Fruit fly (Drosophila melanogaster) whole organism, embryonic: ENCODE data around the gene Nf1.

ENCODE experiments used
- Aef1 ChIP-seq: fragments of 200-800 bp; sonication (Bioruptor generic); IDR thresholded peaks from 3 replicates; pipeline ENCODE4 v1.3.6; 2022; ENCODE audit warnings: missing biosample characterization, missing genetic modification characterization
- Antp ChIP-seq: fragments of 200-800 bp; sonication (Bioruptor generic); optimal IDR thresholded peaks from 3 replicates; lab custom pipeline; 2016; ENCODE audit warnings: missing biosample characterization, missing genetic modification characterization
- Asciz ChIP-seq: fragments of 200-800 bp; sonication (Bioruptor generic); optimal IDR thresholded peaks from 2 replicates; lab custom pipeline; 2017; ENCODE audit warnings: missing biosample characterization, mild to moderate bottlenecking, missing genetic modification characterization, missing genetic modification reagents
- Atf3 ChIP-seq: fragments of 200-800 bp; sonication (Bioruptor generic); optimal IDR thresholded peaks from 3 replicates; lab custom pipeline; 2016; ENCODE audit warnings: missing biosample characterization, missing genetic modification characterization
- Bgb ChIP-seq: fragments of 200-800 bp; sonication (Bioruptor generic); IDR thresholded peaks from 2 replicates; pipeline ENCODE4 v1.3.6; 2022; ENCODE audit warnings: missing biosample characterization, missing genetic modification characterization; ENCODE audit not compliant: partially characterized antibody
- CG10274 ChIP-seq: fragments of 200-800 bp; sonication (Bioruptor generic); optimal IDR thresholded peaks from 3 replicates; lab custom pipeline; 2017; ENCODE audit warnings: missing biosample characterization, mild to moderate bottlenecking, missing genetic modification characterization
- CG10462 ChIP-seq: fragments of 200-800 bp; sonication (Bioruptor generic); optimal IDR thresholded peaks from 2 replicates; lab custom pipeline; 2016; ENCODE audit warnings: missing biosample characterization, missing genetic modification characterization
- CG12659 ChIP-seq: fragments of 200-800 bp; sonication (Bioruptor generic); optimal IDR thresholded peaks from 3 replicates; lab custom pipeline; 2017; ENCODE audit warnings: mild to moderate bottlenecking, missing biosample characterization, missing genetic modification reagents, missing genetic modification characterization
- CG14710 ChIP-seq: fragments of 200-800 bp; sonication (Bioruptor generic); optimal IDR thresholded peaks from 3 replicates; lab custom pipeline; 2019; ENCODE audit warnings: missing biosample characterization, mild to moderate bottlenecking, missing genetic modification characterization, moderate library complexity
- CG17328 ChIP-seq: fragments of 200-800 bp; sonication (Bioruptor generic); IDR thresholded peaks from 2 replicates; pipeline ENCODE4 v1.3.6; 2022; ENCODE audit warnings: missing biosample characterization, missing genetic modification characterization
- CG3065 ChIP-seq: fragments of 200-800 bp; sonication (Bioruptor generic); optimal IDR thresholded peaks from 2 replicates; lab custom pipeline; 2016; ENCODE audit warnings: missing biosample characterization, missing genetic modification characterization
- CG33557 ChIP-seq: fragments of 200-800 bp; sonication (Bioruptor generic); optimal IDR thresholded peaks from 2 replicates; lab custom pipeline; 2019; ENCODE audit warnings: missing biosample characterization, mild to moderate bottlenecking, missing genetic modification characterization, moderate library complexity
- CG34224 ChIP-seq: fragments of 200-800 bp; sonication (Bioruptor generic); IDR thresholded peaks from 3 replicates; pipeline ENCODE4 v1.3.6; 2022; ENCODE audit warnings: missing biosample characterization, missing genetic modification characterization; ENCODE audit not compliant: partially characterized antibody
- CG3838 ChIP-seq: fragments of 200-800 bp; sonication (Bioruptor generic); optimal IDR thresholded peaks from 3 replicates; lab custom pipeline; 2016; ENCODE audit warnings: missing biosample characterization, missing genetic modification characterization
- CG4424 ChIP-seq: fragments of 200-800 bp; sonication (Bioruptor generic); optimal IDR thresholded peaks from 3 replicates; lab custom pipeline; 2016; ENCODE audit warnings: missing biosample characterization, missing genetic modification characterization
- CG4820 ChIP-seq: fragments of 200-800 bp; sonication (Bioruptor generic); optimal IDR thresholded peaks from 3 replicates; lab custom pipeline; 2016; ENCODE audit warnings: missing biosample characterization, missing genetic modification characterization
- CG7745 ChIP-seq: fragments of 200-800 bp; sonication (Bioruptor generic); optimal IDR thresholded peaks from 2 replicates; lab custom pipeline; 2018; ENCODE audit warnings: missing biosample characterization, mild to moderate bottlenecking, missing genetic modification characterization, moderate library complexity
- CG8388 ChIP-seq: fragments of 200-800 bp; sonication (Bioruptor generic); optimal IDR thresholded peaks from 2 replicates; lab custom pipeline; 2019; ENCODE audit warnings: missing biosample characterization, mild to moderate bottlenecking, missing genetic modification characterization, moderate library complexity
- Chrac-16 ChIP-seq: fragments of 200-800 bp; sonication (Bioruptor generic); optimal IDR thresholded peaks from 3 replicates; lab custom pipeline; 2016; ENCODE audit warnings: missing biosample characterization, missing genetic modification characterization
- CkIIα-i1 ChIP-seq: fragments of 200-800 bp; sonication (Bioruptor generic); IDR thresholded peaks from 2 replicates; pipeline ENCODE4 v1.3.6; 2022; ENCODE audit warnings: missing biosample characterization, missing genetic modification characterization
- E2f2 ChIP-seq: fragments of 200-800 bp; sonication (Bioruptor generic); IDR thresholded peaks from 2 replicates; pipeline ENCODE4 v1.3.6; 2022; ENCODE audit warnings: missing biosample characterization, missing genetic modification characterization
- Fer3 ChIP-seq: fragments of 200-800 bp; sonication (Bioruptor generic); optimal IDR thresholded peaks from 2 replicates; lab custom pipeline; 2018; ENCODE audit warnings: missing biosample characterization, mild to moderate bottlenecking, missing genetic modification characterization, moderate library complexity
- HLH54F ChIP-seq: fragments of 200-800 bp; sonication (Bioruptor generic); optimal IDR thresholded peaks from 3 replicates; lab custom pipeline; 2016; ENCODE audit warnings: missing biosample characterization, missing genetic modification characterization
- MTF-1 ChIP-seq: fragments of 200-800 bp; sonication (Bioruptor generic); optimal IDR thresholded peaks from 2 replicates; lab custom pipeline; 2018; ENCODE audit warnings: missing biosample characterization, mild to moderate bottlenecking, missing genetic modification characterization, borderline replicate concordance
- Mad ChIP-seq: fragments of 200-800 bp; sonication (Bioruptor generic); optimal IDR thresholded peaks from 2 replicates; lab custom pipeline; 2016; ENCODE audit warnings: missing biosample characterization, missing genetic modification characterization
- Rfx ChIP-seq: fragments of 200-800 bp; sonication (Bioruptor generic); IDR thresholded peaks from 2 replicates; pipeline ENCODE4 v1.3.6; 2022; ENCODE audit warnings: missing biosample characterization, missing genetic modification characterization
- Xrp1 ChIP-seq: fragments of 200-800 bp; sonication (Bioruptor generic); IDR thresholded peaks from 2 replicates; pipeline ENCODE4 v1.3.6; 2022; ENCODE audit warnings: missing biosample characterization, missing genetic modification characterization
- abd-A ChIP-seq: fragments of 200-800 bp; sonication (Bioruptor generic); optimal IDR thresholded peaks from 3 replicates; lab custom pipeline; 2019; ENCODE audit warnings: missing biosample characterization, mild to moderate bottlenecking, missing genetic modification characterization, moderate library complexity
- aop ChIP-seq: fragments of 200-800 bp; sonication (Bioruptor generic); IDR thresholded peaks from 2 replicates; pipeline ENCODE4 v1.3.6; 2022; ENCODE audit warnings: missing biosample characterization, missing genetic modification characterization
- bsh ChIP-seq, 2 experiments: fragments of 200-800 bp; sonication (Bioruptor generic); optimal IDR thresholded peaks; 2 replicates each; lab custom pipeline; 2017 to 2018; ENCODE audit warnings: mild to moderate bottlenecking in 2 of 2, missing biosample characterization in 2 of 2, missing genetic modification characterization in 2 of 2, moderate library complexity in 1 of 2
- btn ChIP-seq: fragments of 200-800 bp; sonication (Bioruptor generic); optimal IDR thresholded peaks from 2 replicates; lab custom pipeline; 2016; ENCODE audit warnings: missing biosample characterization, missing genetic modification characterization
- crc ChIP-seq: fragments of 200-800 bp; sonication (Bioruptor generic); optimal IDR thresholded peaks from 2 replicates; lab custom pipeline; 2016; ENCODE audit warnings: missing biosample characterization, missing genetic modification characterization
- dmrt99B ChIP-seq: fragments of 200-800 bp; sonication (Bioruptor generic); optimal IDR thresholded peaks from 2 replicates; lab custom pipeline; 2018; ENCODE audit warnings: missing biosample characterization, mild to moderate bottlenecking, missing genetic modification characterization, moderate library complexity
- esg ChIP-seq: fragments of 200-800 bp; sonication (Bioruptor generic); conservative IDR thresholded peaks from 2 replicates; pipeline ENCODE4 v1.3.6; 2022; ENCODE audit warnings: missing biosample characterization, missing genetic modification characterization
- fd96Cb ChIP-seq: fragments of 200-800 bp; sonication (Bioruptor generic); optimal IDR thresholded peaks from 2 replicates; lab custom pipeline; 2018; ENCODE audit warnings: missing biosample characterization, mild to moderate bottlenecking, missing genetic modification characterization, moderate library complexity
- h ChIP-seq: fragments of >200 bp; optimal IDR thresholded peaks from 2 replicates; lab custom pipeline; 2017
- ind ChIP-seq: fragments of 200-800 bp; sonication (Bioruptor generic); optimal IDR thresholded peaks from 3 replicates; lab custom pipeline; 2016; ENCODE audit warnings: missing biosample characterization, missing genetic modification characterization
- kay ChIP-seq: fragments of 200-800 bp; sonication (Bioruptor generic); optimal IDR thresholded peaks from 2 replicates; lab custom pipeline; 2016; ENCODE audit warnings: missing biosample characterization, missing genetic modification characterization
- maf-S ChIP-seq: fragments of 200-800 bp; sonication (Bioruptor generic); optimal IDR thresholded peaks from 2 replicates; lab custom pipeline; 2016; ENCODE audit warnings: missing biosample characterization, missing genetic modification characterization
- mirr ChIP-seq: fragments of 200-800 bp; sonication (Bioruptor generic); optimal IDR thresholded peaks from 3 replicates; lab custom pipeline; 2018; ENCODE audit warnings: missing biosample characterization, mild to moderate bottlenecking, missing genetic modification characterization
- salm ChIP-seq: fragments of 200-800 bp; sonication (Bioruptor generic); optimal IDR thresholded peaks from 2 replicates; lab custom pipeline; 2018; ENCODE audit warnings: missing biosample characterization, mild to moderate bottlenecking, missing genetic modification characterization
- seq ChIP-seq: fragments of 200-800 bp; sonication (Bioruptor generic); IDR thresholded peaks from 2 replicates; pipeline ENCODE4 v1.3.6; 2022; ENCODE audit warnings: missing biosample characterization, missing genetic modification characterization
- slou ChIP-seq: fragments of 200-800 bp; sonication (Bioruptor generic); optimal IDR thresholded peaks from 3 replicates; lab custom pipeline; 2016; ENCODE audit warnings: missing biosample characterization, missing genetic modification characterization
- sug ChIP-seq: fragments of 200-800 bp; optimal IDR thresholded peaks from 2 replicates; lab custom pipeline; 2019; ENCODE audit warnings: missing biosample characterization, mild to moderate bottlenecking, missing genetic modification characterization, moderate library complexity
- trem ChIP-seq: fragments of 200-800 bp; optimal IDR thresholded peaks from 3 replicates; lab custom pipeline; 2019; ENCODE audit warnings: missing biosample characterization, mild to moderate bottlenecking, missing genetic modification characterization, moderate library complexity
- trh ChIP-seq: fragments of 200-800 bp; sonication (Bioruptor generic); optimal IDR thresholded peaks from 2 replicates; lab custom pipeline; 2016; ENCODE audit warnings: missing biosample characterization, missing genetic modification characterization
- twi ChIP-seq: fragments of 200-800 bp; optimal IDR thresholded peaks from 2 replicates; lab custom pipeline; 2019; ENCODE audit warnings: missing biosample characterization, mild to moderate bottlenecking, missing genetic modification characterization, moderate library complexity
- yki ChIP-seq: fragments of >200 bp; optimal IDR thresholded peaks from 3 replicates; lab custom pipeline; 2018
- z ChIP-seq: fragments of 200-800 bp; sonication (Bioruptor generic); IDR thresholded peaks from 3 replicates; pipeline ENCODE4 v1.3.6; 2022; ENCODE audit warnings: missing biosample characterization, missing genetic modification characterization
- zf30C ChIP-seq: fragments of 200-800 bp; sonication (Bioruptor generic); optimal IDR thresholded peaks from 3 replicates; lab custom pipeline; 2018; ENCODE audit warnings: missing biosample characterization, mild to moderate bottlenecking, missing genetic modification characterization

The Nf1 gene

DNA sequence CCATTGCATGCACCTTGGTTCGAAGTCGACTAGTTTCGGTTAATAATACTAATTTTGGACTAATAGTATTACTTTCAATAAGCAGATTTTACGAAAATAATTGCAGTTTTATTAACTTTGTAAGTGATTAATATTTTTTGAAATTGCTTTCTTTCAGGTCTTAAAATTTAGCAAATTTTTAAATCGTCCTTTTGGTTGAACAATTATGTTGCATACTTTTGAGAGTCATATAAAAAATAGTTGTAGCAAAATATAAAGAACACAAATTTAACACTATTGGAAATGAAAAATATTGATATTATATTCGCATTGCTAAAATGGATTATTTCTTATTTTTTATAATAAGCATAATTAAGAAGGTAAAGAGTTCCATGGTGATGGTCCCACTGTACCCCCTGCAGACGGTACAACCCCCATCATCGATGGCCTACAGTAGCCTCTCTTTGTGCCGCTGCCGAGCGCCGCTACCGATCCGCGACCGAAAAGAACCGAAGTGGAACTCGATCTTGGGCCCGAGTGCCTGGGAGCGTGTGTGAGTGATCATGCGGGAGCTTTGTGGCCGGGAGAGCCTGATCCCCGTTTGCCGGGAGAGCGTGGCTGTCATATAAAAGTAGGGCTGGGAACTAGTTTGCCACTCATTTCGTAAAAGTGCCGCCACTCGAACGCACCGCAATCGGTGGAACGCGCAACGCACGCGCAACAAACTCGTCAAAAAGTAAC is 38.5 kb downstream of the Nf1 start (continued):
- TF ChIP-seq twi (tag; lab: Kevin White, UChicago): peak; percentile 91
- TF ChIP-seq h (lab: Kevin White, UChicago): no peak
- TF ChIP-seq fd96Cb (tag; lab: Kevin White, UChicago): peak; percentile 96
- peak; percentile 32 for TF ChIP-seq yki
- TF ChIP-seq dmrt99B: peak; percentile 97
- peak; percentile 94 for TF ChIP-seq CG8388 (GFP tag; lab: Kevin White, UChicago)
- peak; percentile 84 for TF ChIP-seq slou
- TF ChIP-seq Antp (GFP tag; lab: Kevin White, UChicago): peak; percentile 67
- peak; percentile 97 for TF ChIP-seq CG4424 (GFP tag; lab: Kevin White, UChicago)
- peak; percentile 88 for TF ChIP-seq salm (tag; lab: Kevin White, UChicago)
- TF ChIP-seq CkIIα-i1: peak; percentile 3; the same call in 1 of the 2 replicates
- TF ChIP-seq mirr (GFP tag; lab: Kevin White, UChicago): no peak
- TF ChIP-seq MTF-1 (GFP tag; lab: Kevin White, UChicago): peak; percentile 10
- peak; percentile 91 for TF ChIP-seq ind (GFP tag; lab: Kevin White, UChicago)
- TF ChIP-seq Fer3 (tag; lab: Kevin White, UChicago): peak; percentile 84
- TF ChIP-seq CG10274 (GFP tag; lab: Kevin White, UChicago): peak; percentile 86
- TF ChIP-seq CG12659: peak; percentile 97
- peak; percentile 63 for TF ChIP-seq CG3838 (GFP tag; lab: Kevin White, UChicago)
- TF ChIP-seq zf30C (GFP tag; lab: Kevin White, UChicago): no peak
- peak; percentile 90 for TF ChIP-seq esg (GFP tag; lab: Robert Waterston, UW)
- peak; percentile 80 for TF ChIP-seq seq (GFP tag; lab: Robert Waterston, UW)
- TF ChIP-seq CG4820 (GFP tag; lab: Kevin White, UChicago): peak; percentile 95
- TF ChIP-seq Bgb (GFP tag; lab: Robert Waterston, UW): 0 out of 2 replicates have a peak, but pooled peaks have one; percentile 32
- peak; percentile 85 for TF ChIP-seq Xrp1 (GFP tag; lab: Robert Waterston, UW)
- TF ChIP-seq CG14710: peak; percentile 97
- peak; percentile 93 for TF ChIP-seq Chrac-16 (GFP tag; lab: Kevin White, UChicago)
- peak; percentile 94 for TF ChIP-seq trem (tag; lab: Kevin White, UChicago)
- TF ChIP-seq CG33557: peak; percentile 97
- TF ChIP-seq Asciz (GFP tag; lab: Kevin White, UChicago): peak; percentile 95
- peak; percentile 73 for TF ChIP-seq Atf3
- peak; percentile 81 for TF ChIP-seq Aef1 (GFP tag; lab: Robert Waterston, UW)
- TF ChIP-seq kay (GFP tag; lab: Kevin White, UChicago): peak; percentile 71
- TF ChIP-seq abd-A (tag; lab: Kevin White, UChicago): no peak
- TF ChIP-seq bsh (GFP tag; optimal IDR thresholded peaks at IDR 0.05; lab: Kevin White, UChicago): peak; percentile 86 to 93
- TF ChIP-seq Mad: peak; percentile 78
- no peak for TF ChIP-seq z (GFP tag; lab: Robert Waterston, UW)
- peak; percentile 80 for TF ChIP-seq maf-S (GFP tag; lab: Kevin White, UChicago)
- TF ChIP-seq btn (GFP tag; lab: Kevin White, UChicago): peak; percentile 16
- TF ChIP-seq CG34224: no peak
- TF ChIP-seq trh (GFP tag; lab: Kevin White, UChicago): peak; percentile 91
- TF ChIP-seq HLH54F (GFP tag; lab: Kevin White, UChicago): peak; percentile 76
- peak; percentile 93 for TF ChIP-seq CG10462 (GFP tag; lab: Kevin White, UChicago)
- TF ChIP-seq CG3065 (GFP tag; lab: Kevin White, UChicago): peak; percentile 83
- TF ChIP-seq CG7745 (tag; lab: Kevin White, UChicago): no peak
- peak; percentile 84 for TF ChIP-seq Rfx (GFP tag; lab: Robert Waterston, UW)
- TF ChIP-seq aop (GFP tag; lab: Robert Waterston, UW): peak; percentile 29; the same call in 1 of the 2 replicates
- TF ChIP-seq E2f2 (GFP tag; lab: Robert Waterston, UW): peak; percentile 63; the same call in 1 of the 2 replicates
- TF ChIP-seq CG17328 (GFP tag; lab: Robert Waterston, UW): peak; percentile 71; the same call in 1 of the 2 replicates
- TF ChIP-seq crc (GFP tag; lab: Kevin White, UChicago): peak; percentile 84
- peak; percentile 99 for TF ChIP-seq sug (tag; lab: Kevin White, UChicago)
